Fruit fly (Drosophila melanogaster) whole organism, embryonic: Measurements from ENCODE around the gene Vha36-3.

ENCODE experiments used
- Antp ChIP-seq: fragments of 200-800 bp; sonication (Bioruptor generic); optimal IDR thresholded peaks from 3 replicates; lab custom pipeline; 2016; ENCODE audit warnings: missing biosample characterization, missing genetic modification characterization
- Awh ChIP-seq: fragments of 200-800 bp; sonication (Bioruptor generic); IDR thresholded peaks from 2 replicates; pipeline ENCODE4, ENCODE4 v1.3.6; 2022; ENCODE audit warnings: missing biosample characterization, missing genetic modification characterization
- B-H2 ChIP-seq: fragments of 200-800 bp; sonication (Bioruptor generic); optimal IDR thresholded peaks from 2 replicates; lab custom pipeline; 2018; ENCODE audit warnings: missing biosample characterization, mild to moderate bottlenecking, missing genetic modification characterization
- CG10431 ChIP-seq: fragments of 200-800 bp; sonication (Bioruptor generic); optimal IDR thresholded peaks from 3 replicates; lab custom pipeline; 2018; ENCODE audit warnings: missing biosample characterization, mild to moderate bottlenecking, missing genetic modification characterization
- CG10654 ChIP-seq: fragments of 200-800 bp; sonication (Bioruptor generic); optimal IDR thresholded peaks from 2 replicates; lab custom pipeline; 2016; ENCODE audit warnings: missing biosample characterization, missing genetic modification characterization
- CG10979 ChIP-seq: fragments of 200-800 bp; sonication (Bioruptor generic); optimal IDR thresholded peaks from 2 replicates; lab custom pipeline; 2018; ENCODE audit warnings: missing biosample characterization, mild to moderate bottlenecking, missing genetic modification characterization, moderate library complexity
- CG12219 ChIP-seq: fragments of 200-800 bp; sonication (Bioruptor generic); optimal IDR thresholded peaks from 3 replicates; lab custom pipeline; 2018; ENCODE audit warnings: missing biosample characterization, mild to moderate bottlenecking, missing genetic modification characterization
- CG13296 ChIP-seq: fragments of 200-800 bp; sonication (Bioruptor generic); optimal IDR thresholded peaks from 3 replicates; lab custom pipeline; 2018; ENCODE audit warnings: missing biosample characterization, mild to moderate bottlenecking, missing genetic modification characterization
- CG13775 ChIP-seq: fragments of 200-800 bp; sonication (Bioruptor generic); optimal IDR thresholded peaks from 3 replicates; lab custom pipeline; 2017; ENCODE audit warnings: missing biosample characterization, mild to moderate bottlenecking, missing genetic modification characterization
- CG14014 ChIP-seq: fragments of 200-800 bp; sonication (Bioruptor generic); IDR thresholded peaks from 2 replicates; pipeline ENCODE4 v1.3.6; 2022; ENCODE audit warnings: missing biosample characterization, missing genetic modification characterization
- CG14965 ChIP-seq: fragments of 200-800 bp; sonication (Bioruptor generic); optimal IDR thresholded peaks from 2 replicates; lab custom pipeline; 2016; ENCODE audit warnings: missing biosample characterization, missing genetic modification characterization, borderline replicate concordance
- CG15479 ChIP-seq: fragments of 200-800 bp; sonication (Bioruptor generic); optimal IDR thresholded peaks from 3 replicates; lab custom pipeline; 2019; ENCODE audit warnings: missing biosample characterization, mild to moderate bottlenecking, missing genetic modification characterization, moderate library complexity
- CG1602 ChIP-seq: fragments of 200-800 bp; sonication (Bioruptor generic); optimal IDR thresholded peaks from 3 replicates; lab custom pipeline; 2016; ENCODE audit warnings: missing biosample characterization, missing genetic modification characterization
- CG16815 ChIP-seq: fragments of 200-800 bp; sonication (Bioruptor generic); optimal IDR thresholded peaks from 3 replicates; lab custom pipeline; 2017; ENCODE audit warnings: missing biosample characterization, mild to moderate bottlenecking, missing genetic modification characterization
- CG17186 ChIP-seq: fragments of 200-800 bp; sonication (Bioruptor generic); optimal IDR thresholded peaks from 3 replicates; lab custom pipeline; 2017; ENCODE audit warnings: missing biosample characterization, missing genetic modification reagents, missing genetic modification characterization
- CG17361 ChIP-seq: fragments of 200-800 bp; sonication (Bioruptor generic); IDR thresholded peaks from 3 replicates; pipeline ENCODE4 v1.3.6; 2022; ENCODE audit warnings: missing biosample characterization, missing genetic modification characterization
- CG1832 ChIP-seq: fragments of 200-800 bp; sonication (Bioruptor generic); optimal IDR thresholded peaks from 2 replicates; lab custom pipeline; 2017; ENCODE audit warnings: missing biosample characterization, mild to moderate bottlenecking, missing genetic modification characterization, inconsistent platforms
- CG18619 ChIP-seq: fragments of 200-800 bp; sonication (Bioruptor generic); optimal IDR thresholded peaks from 3 replicates; lab custom pipeline; 2017; ENCODE audit warnings: missing biosample characterization, mild to moderate bottlenecking, missing genetic modification characterization
- CG31365 ChIP-seq: fragments of 200-800 bp; sonication (Bioruptor generic); optimal IDR thresholded peaks from 2 replicates; lab custom pipeline; 2018; ENCODE audit warnings: missing biosample characterization, mild to moderate bottlenecking, missing genetic modification characterization
- CG31441 ChIP-seq: fragments of 200-800 bp; sonication (Bioruptor generic); IDR thresholded peaks from 2 replicates; pipeline ENCODE4 v1.3.6; 2022; ENCODE audit warnings: missing biosample characterization, missing genetic modification characterization
- CG3726 ChIP-seq: fragments of 200-800 bp; sonication (Bioruptor generic); IDR thresholded peaks from 3 replicates; pipeline ENCODE4, ENCODE4 v1.3.6; 2022; ENCODE audit warnings: missing biosample characterization, missing genetic modification characterization
- CG4404 ChIP-seq: fragments of 200-800 bp; sonication (Bioruptor generic); IDR thresholded peaks from 2 replicates; pipeline ENCODE4 v1.3.6; 2022; ENCODE audit warnings: missing biosample characterization, missing genetic modification characterization
- CG5245 ChIP-seq: fragments of 200-800 bp; sonication (Bioruptor generic); optimal IDR thresholded peaks from 3 replicates; lab custom pipeline; 2016; ENCODE audit warnings: missing biosample characterization, missing genetic modification characterization
- CG6791 ChIP-seq: fragments of 200-800 bp; sonication (Bioruptor generic); IDR thresholded peaks from 3 replicates; pipeline ENCODE4 v1.3.6; 2022; ENCODE audit warnings: missing biosample characterization, missing genetic modification characterization; ENCODE audit not compliant: partially characterized antibody
- CG8359 ChIP-seq: fragments of 200-800 bp; sonication (Bioruptor generic); optimal IDR thresholded peaks from 2 replicates; lab custom pipeline; 2017; ENCODE audit warnings: missing biosample characterization, mild to moderate bottlenecking, missing genetic modification characterization, borderline replicate concordance
- CG8388 ChIP-seq: fragments of 200-800 bp; sonication (Bioruptor generic); optimal IDR thresholded peaks from 2 replicates; lab custom pipeline; 2019; ENCODE audit warnings: missing biosample characterization, mild to moderate bottlenecking, missing genetic modification characterization, moderate library complexity
- CG9215 ChIP-seq: fragments of 200-800 bp; sonication (Bioruptor generic); IDR thresholded peaks from 2 replicates; pipeline ENCODE4 v1.3.6; 2022; ENCODE audit warnings: missing biosample characterization, missing genetic modification characterization
- CG9876 ChIP-seq: fragments of 200-800 bp; sonication (Bioruptor generic); optimal IDR thresholded peaks from 2 replicates; lab custom pipeline; 2016; ENCODE audit warnings: missing biosample characterization, missing genetic modification characterization
- CTCF ChIP-seq: fragments of 200-800 bp; sonication (Bioruptor generic); optimal IDR thresholded peaks from 2 replicates; lab custom pipeline; 2017; ENCODE audit warnings: missing biosample characterization, mild to moderate bottlenecking, missing genetic modification characterization, moderate library complexity
- Dbx ChIP-seq: fragments of 200-800 bp; sonication (Bioruptor generic); IDR thresholded peaks from 3 replicates; pipeline ENCODE4 v1.3.6; 2022; ENCODE audit warnings: missing biosample characterization, missing genetic modification characterization
- Dip2 ChIP-seq: fragments of 200-800 bp; sonication (Bioruptor generic); IDR thresholded peaks from 2 replicates; pipeline ENCODE4 v1.3.6; 2022; ENCODE audit warnings: missing biosample characterization, missing genetic modification characterization
- Elba2 ChIP-seq: fragments of 200-800 bp; sonication (Bioruptor generic); optimal IDR thresholded peaks from 3 replicates; lab custom pipeline; 2016; ENCODE audit warnings: missing biosample characterization, missing genetic modification characterization
- Jarid2 ChIP-seq: fragments of 200-800 bp; sonication (Bioruptor generic); optimal IDR thresholded peaks from 3 replicates; lab custom pipeline; 2017; ENCODE audit warnings: mild to moderate bottlenecking, missing biosample characterization, missing genetic modification reagents, missing genetic modification characterization
- MTF-1 ChIP-seq: fragments of 200-800 bp; sonication (Bioruptor generic); optimal IDR thresholded peaks from 2 replicates; lab custom pipeline; 2018; ENCODE audit warnings: missing biosample characterization, mild to moderate bottlenecking, missing genetic modification characterization, borderline replicate concordance
- Mad ChIP-seq: fragments of 200-800 bp; sonication (Bioruptor generic); optimal IDR thresholded peaks from 2 replicates; lab custom pipeline; 2016; ENCODE audit warnings: missing biosample characterization, missing genetic modification characterization
- NC2α ChIP-seq: fragments of 200-800 bp; sonication (Bioruptor generic); optimal IDR thresholded peaks from 2 replicates; lab custom pipeline; 2016; ENCODE audit warnings: missing biosample characterization, missing genetic modification characterization
- Taf1 ChIP-seq: fragments of 200-800 bp; sonication (Bioruptor generic); IDR thresholded peaks from 2 replicates; pipeline ENCODE4 v1.3.6; 2022; ENCODE audit warnings: missing biosample characterization, missing genetic modification characterization
- Usf ChIP-seq: fragments of 200-800 bp; sonication (Bioruptor generic); optimal IDR thresholded peaks from 2 replicates; lab custom pipeline; 2017; ENCODE audit warnings: missing genotype, missing biosample characterization, missing genetic modification characterization
- Xrp1 ChIP-seq: fragments of 200-800 bp; sonication (Bioruptor generic); IDR thresholded peaks from 2 replicates; pipeline ENCODE4 v1.3.6; 2022; ENCODE audit warnings: missing biosample characterization, missing genetic modification characterization
- abd-A ChIP-seq: fragments of 200-800 bp; sonication (Bioruptor generic); optimal IDR thresholded peaks from 3 replicates; lab custom pipeline; 2019; ENCODE audit warnings: missing biosample characterization, mild to moderate bottlenecking, missing genetic modification characterization, moderate library complexity
- dati ChIP-seq: fragments of 200-800 bp; sonication (Bioruptor generic); IDR thresholded peaks from 2 replicates; pipeline ENCODE4 v1.3.6; 2022; ENCODE audit warnings: missing biosample characterization, missing genetic modification characterization
- disco-r ChIP-seq: fragments of 200-800 bp; sonication (Bioruptor generic); optimal IDR thresholded peaks from 2 replicates; lab custom pipeline; 2016; ENCODE audit warnings: missing biosample characterization, missing genetic modification characterization
- ewg ChIP-seq: fragments of 200-800 bp; sonication (Bioruptor generic); optimal IDR thresholded peaks from 3 replicates; lab custom pipeline; 2017; ENCODE audit warnings: mild to moderate bottlenecking, missing biosample characterization, missing genetic modification reagents, missing genetic modification characterization
- ftz-f1 ChIP-seq: fragments of 200-800 bp; sonication (Bioruptor generic); optimal IDR thresholded peaks from 2 replicates; lab custom pipeline; 2016; ENCODE audit warnings: missing biosample characterization, missing genetic modification characterization
- gt ChIP-seq: fragments of 200-800 bp; sonication (Bioruptor generic); IDR thresholded peaks from 2 replicates; pipeline ENCODE4 v1.3.6; 2022; ENCODE audit warnings: missing biosample characterization, missing genetic modification characterization
- kni ChIP-seq: fragments of 200-800 bp; sonication (Bioruptor generic); optimal IDR thresholded peaks from 3 replicates; lab custom pipeline; 2017; ENCODE audit warnings: mild to moderate bottlenecking, missing biosample characterization, missing genetic modification reagents, missing genetic modification characterization
- ranshi ChIP-seq: fragments of 200-800 bp; sonication (Bioruptor generic); IDR thresholded peaks from 2 replicates; pipeline ENCODE4 v1.3.6; 2022; ENCODE audit warnings: missing biosample characterization, missing genetic modification characterization
- slou ChIP-seq: fragments of 200-800 bp; sonication (Bioruptor generic); optimal IDR thresholded peaks from 3 replicates; lab custom pipeline; 2016; ENCODE audit warnings: missing biosample characterization, missing genetic modification characterization
- toy ChIP-seq: fragments of 200-800 bp; sonication (Bioruptor generic); IDR thresholded peaks from 2 replicates; pipeline ENCODE4 v1.3.6; 2022; ENCODE audit warnings: missing biosample characterization, missing genetic modification characterization
- unpg ChIP-seq: fragments of 200-800 bp; sonication (Bioruptor generic); optimal IDR thresholded peaks from 3 replicates; lab custom pipeline; 2018; ENCODE audit warnings: missing biosample characterization, mild to moderate bottlenecking, missing genetic modification characterization, moderate library complexity
- yki ChIP-seq: fragments of >200 bp; optimal IDR thresholded peaks from 3 replicates; lab custom pipeline; 2018

Vha36-3 gene

dm6 chrX:2533843-2534473 is 46.4 kb downstream of the Vha36-3 start (continued):
- TF ChIP-seq CG17186 (GFP tag; lab: Kevin White, UChicago) = no peak
- TF ChIP-seq CG8359 (GFP tag; lab: Kevin White, UChicago) = no peak
- TF ChIP-seq ftz-f1 = no peak
- TF ChIP-seq yki (lab: Kevin White, UChicago) = no peak
- TF ChIP-seq CG1602 (GFP tag; lab: Kevin White, UChicago) = no peak
- TF ChIP-seq slou (GFP tag; lab: Kevin White, UChicago) = no peak
- TF ChIP-seq Taf1 (GFP tag; lab: Robert Waterston, UW) = no peak; the same call in 1 of the 2 replicates
- peak; percentile 32; the same call in 1 of the 2 replicates for TF ChIP-seq dati
- peak; percentile 41 for TF ChIP-seq CG9876
- TF ChIP-seq Dip2 (GFP tag; lab: Robert Waterston, UW) = no peak
- TF ChIP-seq CG16815 = peak; percentile 31
- TF ChIP-seq Awh (GFP tag; lab: Robert Waterston, UW) = 0 out of 2 replicates have a peak, but pooled peaks have one; percentile 27
- TF ChIP-seq CG18619 (GFP tag; lab: Kevin White, UChicago) = peak; percentile 32
- TF ChIP-seq Mad (GFP tag; lab: Kevin White, UChicago) = no peak
- TF ChIP-seq Xrp1 = peak; percentile 41; the same call in 1 of the 2 replicates
- no peak for TF ChIP-seq CG10431 (GFP tag; lab: Kevin White, UChicago)
- TF ChIP-seq Dbx (GFP tag; lab: Robert Waterston, UW) = 0 out of 3 replicates have a peak, but pooled peaks have one; percentile 48
- TF ChIP-seq CG10979 (tag; lab: Kevin White, UChicago) = peak; percentile 8
- peak; percentile 66 for TF ChIP-seq CG14014
- peak; percentile 71 for TF ChIP-seq CG12219 (GFP tag; lab: Kevin White, UChicago)
- TF ChIP-seq CG6791 (GFP tag; lab: Robert Waterston, UW) = no peak
- TF ChIP-seq disco-r (GFP tag; lab: Kevin White, UChicago) = peak; percentile 3
- peak; percentile 70; the same call in 1 of the 2 replicates for TF ChIP-seq ranshi (GFP tag; lab: Robert Waterston, UW)
- no peak for TF ChIP-seq Elba2
- no peak; the same call in 1 of the 2 replicates for TF ChIP-seq gt (GFP tag; lab: Robert Waterston, UW)
- no peak for TF ChIP-seq CG3726
- TF ChIP-seq abd-A = no peak
- no peak for TF ChIP-seq CG1832 (GFP tag; lab: Kevin White, UChicago)
- no peak for TF ChIP-seq CG13775 (GFP tag; lab: Kevin White, UChicago)
- TF ChIP-seq unpg (GFP tag; lab: Kevin White, UChicago) = peak; percentile 60
- TF ChIP-seq CG14965 (GFP tag; lab: Kevin White, UChicago) = no peak
- TF ChIP-seq NC2α (GFP tag; lab: Kevin White, UChicago) = no peak
- TF ChIP-seq CG4404 (GFP tag; lab: Robert Waterston, UW) = no peak
- no peak for TF ChIP-seq CTCF (GFP tag; lab: Kevin White, UChicago)
- TF ChIP-seq Jarid2 (GFP tag; lab: Kevin White, UChicago) = no peak
- peak; percentile 57 for TF ChIP-seq CG13296 (GFP tag; lab: Kevin White, UChicago)
- no peak for TF ChIP-seq CG15479 (GFP tag; lab: Kevin White, UChicago)
- TF ChIP-seq CG10654 (GFP tag; lab: Kevin White, UChicago) = peak; percentile 48
- TF ChIP-seq MTF-1 (GFP tag; lab: Kevin White, UChicago) = peak; percentile 8
- TF ChIP-seq ewg (GFP tag; lab: Kevin White, UChicago) = peak; percentile 37
- TF ChIP-seq CG31365 = no peak
- no peak for TF ChIP-seq toy (GFP tag; lab: Robert Waterston, UW)
- TF ChIP-seq CG8388 (GFP tag; lab: Kevin White, UChicago) = no peak
- TF ChIP-seq B-H2 (GFP tag; lab: Kevin White, UChicago) = no peak
- peak; percentile 52; the same call in 2 of the 3 replicates for TF ChIP-seq CG17361 (GFP tag; lab: Robert Waterston, UW)
- TF ChIP-seq CG5245 (GFP tag; lab: Kevin White, UChicago) = peak; percentile 34
- peak; percentile 49 for TF ChIP-seq CG31441 (GFP tag; lab: Robert Waterston, UW)
- no peak for TF ChIP-seq kni (GFP tag; lab: Kevin White, UChicago)
- TF ChIP-seq Antp (GFP tag; lab: Kevin White, UChicago) = peak; percentile 70
- TF ChIP-seq CG9215 (GFP tag; lab: Robert Waterston, UW) = peak; percentile 54; the same call in 1 of the 2 replicates
- TF ChIP-seq Usf (GFP tag; lab: Kevin White, UChicago) = no peak
